Worm (Caenorhabditis elegans): ENCODE measurements around the gene emc-5.

Gene emc-5

ce11 chrII:11469574-11470108 lies 26.9 kb upstream of the emc-5 start, which contains the start of gene cisd-1 (continued):
- TF ChIP-seq nhr-77 (tag; optimal IDR thresholded peaks at IDR 0.05), result peak; percentile 2
- peak; percentile 7 for TF ChIP-seq dve-1 (tag; optimal IDR thresholded peaks at IDR 0.05; ENCODE audit: insufficient read depth)
- peak in 1 of 2 experiments; percentile 12 for TF ChIP-seq mdl-1 (tag; optimal IDR thresholded peaks at IDR 0.05)
- TF ChIP-seq rbr-2 (tag; optimal IDR thresholded peaks at IDR 0.05), result no peak
- TF ChIP-seq daf-16 (GFP tag; optimal IDR thresholded peaks at IDR 0.05), result no peak
- TF ChIP-seq daf-16 (tag; optimal IDR thresholded peaks at IDR 0.05), result peak; percentile 28
- TF ChIP-seq zag-1 (tag; optimal IDR thresholded peaks at IDR 0.05), result no peak
- no peak for TF ChIP-seq aha-1 (tag)
- peak; percentile 26 for TF ChIP-seq T20F7.1 (GFP tag; optimal IDR thresholded peaks at IDR 0.05)
- TF ChIP-seq mes-2 (tag; optimal IDR thresholded peaks at IDR 0.05; ENCODE audit: poor library complexity, severe bottlenecking), result peak; percentile 11

DNA sequence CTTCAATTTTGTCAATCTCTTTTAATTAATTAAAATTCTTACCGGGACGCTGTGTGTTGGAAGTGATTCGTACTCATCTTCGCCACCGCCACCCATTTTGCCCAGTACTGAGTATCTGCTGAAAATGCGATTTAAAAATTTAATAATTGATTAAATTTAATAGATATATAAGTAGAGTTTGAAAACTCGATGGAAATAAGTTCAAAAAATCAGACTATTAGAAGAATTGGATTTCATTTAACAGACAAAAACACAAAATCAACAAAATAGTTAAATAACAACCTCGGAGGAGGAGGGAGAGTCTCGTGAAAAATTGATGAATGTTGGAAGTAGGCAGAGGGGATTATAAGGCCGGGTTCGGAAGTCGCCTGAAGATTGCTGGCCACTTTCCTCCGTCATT lies 24.7 kb upstream of the emc-5 start, which contains the start of gene mfn-1:
Gene mfn-1, minus strand, starts transcription at position 101 of the 400 bp plus-strand sequence.
- TF ChIP-seq mdl-1 (tag; optimal IDR thresholded peaks at IDR 0.05), result no peak
- no peak for TF ChIP-seq aly-2 (tag; optimal IDR thresholded peaks at IDR 0.05)

DNA sequence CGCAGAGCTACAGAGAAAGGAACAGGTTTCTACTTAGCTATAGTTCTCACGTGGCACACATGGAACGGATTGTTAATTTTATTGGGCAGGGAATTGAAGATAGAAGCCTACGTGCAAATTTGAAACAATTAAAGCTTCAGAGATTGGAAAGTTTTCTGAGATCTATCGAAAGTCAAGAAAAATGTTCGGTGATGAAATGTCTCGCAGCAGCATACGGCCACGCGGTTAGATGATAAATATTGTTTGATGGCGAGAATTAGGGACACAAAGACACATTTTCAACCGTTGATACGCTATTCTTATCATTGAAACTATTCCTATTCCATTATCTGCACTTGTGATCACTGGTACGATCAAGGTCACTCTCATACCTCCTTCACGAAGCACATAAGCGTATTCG lies 24.0 kb upstream of the emc-5 start:
- TF ChIP-seq nhr-48 (tag; optimal IDR thresholded peaks at IDR 0.05) (peak; percentile 55), madf-5 (GFP tag; IDR thresholded peaks at IDR 0.05) (no peak), aha-1 (tag) (peak; percentile 99), daf-16 (GFP tag; optimal IDR thresholded peaks at IDR 0.05) (no peak), daf-16 (tag; optimal IDR thresholded peaks at IDR 0.05) (peak; percentile 37), nhr-28 (tag; optimal IDR thresholded peaks at IDR 0.05) (peak; percentile 91), hlh-30 (tag; optimal IDR thresholded peaks at IDR 0.05; ENCODE audit: insufficient read depth) (peak; percentile 71), php-3 (GFP tag; IDR thresholded peaks at IDR 0.05) (0 out of 2 replicates have a peak, but pooled peaks have one; percentile 10), skn-1 (tag; optimal IDR thresholded peaks at IDR 0.05) (no peak), mxl-2 (GFP tag; conservative IDR thresholded peaks at IDR 0.05) (no peak), zip-11 (GFP tag; IDR thresholded peaks at IDR 0.05) (no peak), pqm-1 (tag; optimal IDR thresholded peaks at IDR 0.05) (peak; percentile 71), T20F7.1 (GFP tag; optimal IDR thresholded peaks at IDR 0.05) (peak; percentile 25), dve-1 (tag; optimal IDR thresholded peaks at IDR 0.05; ENCODE audit: insufficient read depth) (peak; percentile 64), mdl-1 (tag; optimal IDR thresholded peaks at IDR 0.05) (peak; percentile 14 to 83), hif-1 (tag; optimal IDR thresholded peaks at IDR 0.05) (peak; percentile 58 to 92), madf-9 (GFP tag; conservative IDR thresholded peaks at IDR 0.05) (no peak), ctbp-1 (GFP tag; IDR thresholded peaks at IDR 0.05) (no peak), lsy-2 (tag; optimal IDR thresholded peaks at IDR 0.05) (peak in 1 of 2 experiments; percentile 56), dmd-6 (GFP tag; IDR thresholded peaks at IDR 0.05) (peak; percentile 85), mdt-29 (GFP tag; IDR thresholded peaks at IDR 0.05) (no peak), nhr-10 (tag; optimal IDR thresholded peaks at IDR 0.05) (peak; percentile 33), daf-8 (GFP tag; IDR thresholded peaks at IDR 0.05) (no peak), mxl-3 (GFP tag; optimal IDR thresholded peaks at IDR 0.05) (peak; percentile 98), hlh-11 (tag; optimal IDR thresholded peaks at IDR 0.05) (peak; percentile 79)

ce11 chrII:11473525-11474181 lies 22.9 kb upstream of the emc-5 start, which contains the start of the genes metl-1 and W02B12.11:
Gene metl-1, minus strand, starts transcription at chrII:11473575.
Gene W02B12.11, plus strand, starts transcription at chrII:11473861.
- no peak for TF ChIP-seq dmd-8 (GFP tag; IDR thresholded peaks at IDR 0.05)
- TF ChIP-seq zip-11 (GFP tag; IDR thresholded peaks at IDR 0.05), result no peak
- peak; percentile 25 for TF ChIP-seq ama-1 (optimal IDR thresholded peaks at IDR 0.05)
- TF ChIP-seq php-3 (GFP tag; IDR thresholded peaks at IDR 0.05), result peak; percentile 37; the same call in 1 of the 2 replicates
- no peak for TF ChIP-seq fkh-10 (GFP tag; optimal IDR thresholded peaks at IDR 0.05)
- no peak for TF ChIP-seq nhr-76 (tag; optimal IDR thresholded peaks at IDR 0.05)
- TF ChIP-seq lin-15B (tag; optimal IDR thresholded peaks at IDR 0.05), result no peak
- peak; percentile 84 for TF ChIP-seq pha-4 (GFP tag; IDR thresholded peaks at IDR 0.05)
- TF ChIP-seq pha-4 (tag; optimal IDR thresholded peaks at IDR 0.05), result peak; percentile 14
- TF ChIP-seq nhr-237 (tag; optimal IDR thresholded peaks at IDR 0.05), result no peak
- TF ChIP-seq ctbp-1 (GFP tag; IDR thresholded peaks at IDR 0.05), result peak; percentile 73
- TF ChIP-seq daf-16 (GFP tag; optimal IDR thresholded peaks at IDR 0.05), result peak in 1 of 2 experiments; percentile 35
- peak; percentile 79 for TF ChIP-seq daf-16 (tag; optimal IDR thresholded peaks at IDR 0.05)
- TF ChIP-seq mdt-29 (GFP tag; IDR thresholded peaks at IDR 0.05), result no peak
- TF ChIP-seq lim-7 (GFP tag; IDR thresholded peaks at IDR 0.05), result peak; percentile 60; the same call in 1 of the 2 replicates
- TF ChIP-seq cey-2 (tag; optimal IDR thresholded peaks at IDR 0.05; ENCODE audit: borderline replicate concordance, insufficient read depth), result no peak
- TF ChIP-seq T26A8.4 (GFP tag; IDR thresholded peaks at IDR 0.05), result peak; percentile 92
- peak; percentile 45 for TF ChIP-seq F37D6.2 (tag; optimal IDR thresholded peaks at IDR 0.05)
- TF ChIP-seq dpl-1 (GFP tag; optimal IDR thresholded peaks at IDR 0.05), result peak; percentile 82
- no peak for TF ChIP-seq nhr-77 (tag; optimal IDR thresholded peaks at IDR 0.05)
- TF ChIP-seq vab-7 (GFP tag; IDR thresholded peaks at IDR 0.05), result no peak
